Fruit fly (Drosophila melanogaster) whole organism, embryonic: Measurements from ENCODE around the gene CG12560.

Source experiments
- Atf6 ChIP-seq: fragments of 200-800 bp; sonication (Bioruptor generic); IDR thresholded peaks from 2 replicates; pipeline ENCODE4 v1.3.6; 2022; ENCODE audit warnings: missing biosample characterization, missing genetic modification characterization
- Bgb ChIP-seq: fragments of 200-800 bp; sonication (Bioruptor generic); IDR thresholded peaks from 2 replicates; pipeline ENCODE4 v1.3.6; 2022; ENCODE audit warnings: missing biosample characterization, missing genetic modification characterization; ENCODE audit not compliant: partially characterized antibody
- CG11695 ChIP-seq: fragments of 200-800 bp; sonication (Bioruptor generic); IDR thresholded peaks from 3 replicates; pipeline ENCODE4 v1.3.6; 2022; ENCODE audit warnings: missing biosample characterization, missing genetic modification characterization
- CG13287 ChIP-seq: fragments of 200-800 bp; sonication (Bioruptor generic); IDR thresholded peaks from 2 replicates; pipeline ENCODE4 v1.3.6; 2022; ENCODE audit warnings: missing biosample characterization, missing genetic modification characterization; ENCODE audit not compliant: partially characterized antibody
- CG14710 ChIP-seq: fragments of 200-800 bp; sonication (Bioruptor generic); optimal IDR thresholded peaks from 3 replicates; lab custom pipeline; 2019; ENCODE audit warnings: missing biosample characterization, mild to moderate bottlenecking, missing genetic modification characterization, moderate library complexity
- CG15269 ChIP-seq: fragments of 200-800 bp; sonication (Bioruptor generic); optimal IDR thresholded peaks from 2 replicates; lab custom pipeline; 2018; ENCODE audit warnings: missing biosample characterization, mild to moderate bottlenecking, missing genetic modification characterization, moderate library complexity
- CG1529 ChIP-seq: fragments of 200-800 bp; sonication (Bioruptor generic); optimal IDR thresholded peaks from 3 replicates; lab custom pipeline; 2018; ENCODE audit warnings: missing biosample characterization, missing genetic modification characterization
- CG15479 ChIP-seq: fragments of 200-800 bp; sonication (Bioruptor generic); optimal IDR thresholded peaks from 3 replicates; lab custom pipeline; 2019; ENCODE audit warnings: missing biosample characterization, mild to moderate bottlenecking, missing genetic modification characterization, moderate library complexity
- CG17186 ChIP-seq: fragments of 200-800 bp; sonication (Bioruptor generic); optimal IDR thresholded peaks from 3 replicates; lab custom pipeline; 2017; ENCODE audit warnings: missing biosample characterization, missing genetic modification reagents, missing genetic modification characterization
- CG2875 ChIP-seq: fragments of 200-800 bp; sonication (Bioruptor generic); optimal IDR thresholded peaks from 2 replicates; lab custom pipeline; 2017; ENCODE audit warnings: missing biosample characterization, mild to moderate bottlenecking, missing genetic modification characterization, missing genetic modification reagents
- CG32532 ChIP-seq: fragments of 200-800 bp; sonication (Bioruptor generic); IDR thresholded peaks from 2 replicates; pipeline ENCODE4 v1.3.6; 2022; ENCODE audit warnings: missing biosample characterization, missing genetic modification characterization
- CG33557 ChIP-seq: fragments of 200-800 bp; sonication (Bioruptor generic); optimal IDR thresholded peaks from 2 replicates; lab custom pipeline; 2019; ENCODE audit warnings: missing biosample characterization, mild to moderate bottlenecking, missing genetic modification characterization, moderate library complexity
- CG34376 ChIP-seq: fragments of 200-800 bp; sonication (Bioruptor generic); optimal IDR thresholded peaks from 2 replicates; lab custom pipeline; 2018; ENCODE audit warnings: missing biosample characterization, mild to moderate bottlenecking, missing genetic modification characterization
- CG34422 ChIP-seq: fragments of 200-800 bp; sonication (Bioruptor generic); IDR thresholded peaks from 3 replicates; pipeline ENCODE4 v1.3.6; 2022; ENCODE audit warnings: missing biosample characterization, missing genetic modification characterization
- CG43689 ChIP-seq: fragments of 200-800 bp; sonication (Bioruptor generic); IDR thresholded peaks from 2 replicates; pipeline ENCODE4 v1.3.6; 2022; ENCODE audit warnings: missing biosample characterization, missing genetic modification characterization
- CG5180 ChIP-seq: fragments of 200-800 bp; sonication (Bioruptor generic); optimal IDR thresholded peaks from 3 replicates; lab custom pipeline; 2017; ENCODE audit warnings: missing biosample characterization, missing genetic modification characterization, mild to moderate bottlenecking, moderate library complexity, missing genetic modification reagents
- CG6254 ChIP-seq: fragments of 200-800 bp; sonication (Bioruptor generic); optimal IDR thresholded peaks from 3 replicates; lab custom pipeline; 2017; ENCODE audit warnings: mild to moderate bottlenecking, missing biosample characterization, missing genetic modification reagents, missing genetic modification characterization
- CG7357 ChIP-seq: fragments of 200-800 bp; sonication (Bioruptor generic); IDR thresholded peaks from 3 replicates; pipeline ENCODE4 v1.3.6; 2022; ENCODE audit warnings: missing biosample characterization, missing genetic modification characterization
- CG7786 ChIP-seq: fragments of 200-800 bp; sonication (Bioruptor generic); optimal IDR thresholded peaks from 2 replicates; lab custom pipeline; 2016; ENCODE audit warnings: missing biosample characterization, missing genetic modification characterization
- CG8089 ChIP-seq: fragments of 200-800 bp; sonication (Bioruptor generic); optimal IDR thresholded peaks from 3 replicates; lab custom pipeline; 2016; ENCODE audit warnings: missing biosample characterization, missing genetic modification characterization
- CG8924 ChIP-seq: fragments of 200-800 bp; optimal IDR thresholded peaks from 3 replicates; lab custom pipeline; 2019; ENCODE audit warnings: missing biosample characterization, mild to moderate bottlenecking, missing genetic modification characterization, moderate library complexity
- CG9215 ChIP-seq: fragments of 200-800 bp; sonication (Bioruptor generic); IDR thresholded peaks from 2 replicates; pipeline ENCODE4 v1.3.6; 2022; ENCODE audit warnings: missing biosample characterization, missing genetic modification characterization
- Doc2 ChIP-seq: fragments of 200-800 bp; sonication (Bioruptor generic); IDR thresholded peaks from 2 replicates; pipeline ENCODE4 v1.3.6; 2022; ENCODE audit warnings: missing biosample characterization, missing genetic modification characterization
- Dref ChIP-seq: fragments of 200-800 bp; sonication (Bioruptor generic); IDR thresholded peaks from 2 replicates; pipeline ENCODE4 v1.3.6; 2022; ENCODE audit warnings: missing biosample characterization, missing genetic modification characterization
- HHEX ChIP-seq: fragments of 200-800 bp; sonication (Bioruptor generic); optimal IDR thresholded peaks from 3 replicates; lab custom pipeline; 2017; ENCODE audit warnings: missing biosample characterization, mild to moderate bottlenecking, missing genetic modification characterization, missing genetic modification reagents
- HLH3B ChIP-seq: fragments of 200-800 bp; sonication (Bioruptor generic); IDR thresholded peaks from 2 replicates; pipeline ENCODE4 v1.3.6; 2022; ENCODE audit warnings: missing biosample characterization, missing genetic modification characterization
- NC2α ChIP-seq: fragments of 200-800 bp; sonication (Bioruptor generic); optimal IDR thresholded peaks from 2 replicates; lab custom pipeline; 2016; ENCODE audit warnings: missing biosample characterization, missing genetic modification characterization
- Nf-YC ChIP-seq: fragments of 200-800 bp; optimal IDR thresholded peaks from 3 replicates; lab custom pipeline; 2019; ENCODE audit warnings: missing biosample characterization, mild to moderate bottlenecking, missing genetic modification characterization, moderate library complexity
- PHDP ChIP-seq: fragments of 200-800 bp; sonication (Bioruptor generic); optimal IDR thresholded peaks from 3 replicates; lab custom pipeline; 2018; ENCODE audit warnings: missing biosample characterization, mild to moderate bottlenecking, missing genetic modification characterization, moderate library complexity
- Ravus ChIP-seq: fragments of 200-800 bp; sonication (Bioruptor generic); IDR thresholded peaks from 2 replicates; pipeline ENCODE4 v1.3.6; 2022; ENCODE audit warnings: missing biosample characterization, missing genetic modification characterization
- Scr ChIP-seq: fragments of 200-800 bp; sonication (Bioruptor generic); IDR thresholded peaks from 2 replicates; pipeline ENCODE4 v1.3.6; 2022; ENCODE audit warnings: missing biosample characterization, missing genetic modification characterization; ENCODE audit not compliant: partially characterized antibody
- chinmo ChIP-seq: fragments of 200-800 bp; sonication (Bioruptor generic); IDR thresholded peaks from 4 replicates; pipeline ENCODE4 v1.3.6; 2022; ENCODE audit warnings: missing biosample characterization, missing genetic modification characterization; ENCODE audit not compliant: partially characterized antibody
- dm ChIP-seq: fragments of 200-800 bp; sonication (Bioruptor generic); optimal IDR thresholded peaks from 3 replicates; lab custom pipeline; 2016; ENCODE audit warnings: missing biosample characterization, missing genetic modification characterization
- eve ChIP-seq, 2 experiments: fragments of >200 bp; optimal IDR thresholded peaks; 2 replicates each; lab custom pipeline; 2017; ENCODE audit warnings: missing biosample characterization in 2 of 2, missing genetic modification characterization in 2 of 2
- exex ChIP-seq: fragments of 200-800 bp; sonication (Bioruptor generic); optimal IDR thresholded peaks from 4 replicates; lab custom pipeline; 2018; ENCODE audit warnings: missing biosample characterization, mild to moderate bottlenecking, missing genetic modification characterization, moderate library complexity
- fd102C ChIP-seq: fragments of 200-800 bp; sonication (Bioruptor generic); optimal IDR thresholded peaks from 2 replicates; lab custom pipeline; 2018; ENCODE audit warnings: missing biosample characterization, mild to moderate bottlenecking, missing genetic modification characterization, moderate library complexity
- fd64A ChIP-seq: fragments of 200-800 bp; sonication (Bioruptor generic); optimal IDR thresholded peaks from 3 replicates; lab custom pipeline; 2018; ENCODE audit warnings: missing biosample characterization, mild to moderate bottlenecking, missing genetic modification characterization
- jigr1 ChIP-seq: fragments of 200-800 bp; sonication (Bioruptor generic); IDR thresholded peaks from 3 replicates; pipeline ENCODE4 v1.3.6; 2022; ENCODE audit warnings: missing biosample characterization, missing genetic modification characterization
- mirr ChIP-seq: fragments of 200-800 bp; sonication (Bioruptor generic); optimal IDR thresholded peaks from 3 replicates; lab custom pipeline; 2018; ENCODE audit warnings: missing biosample characterization, mild to moderate bottlenecking, missing genetic modification characterization
- oc ChIP-seq: fragments of 200-800 bp; sonication (Bioruptor generic); optimal IDR thresholded peaks from 2 replicates; lab custom pipeline; 2018; ENCODE audit warnings: missing biosample characterization, mild to moderate bottlenecking, missing genetic modification characterization, moderate library complexity
- otp ChIP-seq: fragments of 200-800 bp; sonication (Bioruptor generic); IDR thresholded peaks from 3 replicates; pipeline ENCODE4, ENCODE4 v1.3.6; 2022; ENCODE audit warnings: missing biosample characterization, missing genetic modification characterization
- ranshi ChIP-seq: fragments of 200-800 bp; sonication (Bioruptor generic); IDR thresholded peaks from 2 replicates; pipeline ENCODE4 v1.3.6; 2022; ENCODE audit warnings: missing biosample characterization, missing genetic modification characterization
- sens ChIP-seq: fragments of 200-800 bp; sonication (Bioruptor generic); peaks from one replicate; lab custom pipeline; 2016; ENCODE audit warnings: missing biosample characterization, missing genetic modification characterization
- stwl ChIP-seq: fragments of 200-800 bp; sonication (Bioruptor generic); optimal IDR thresholded peaks from 3 replicates; lab custom pipeline; 2018; ENCODE audit warnings: missing biosample characterization, mild to moderate bottlenecking, missing genetic modification characterization, moderate library complexity
- sug ChIP-seq: fragments of 200-800 bp; optimal IDR thresholded peaks from 2 replicates; lab custom pipeline; 2019; ENCODE audit warnings: missing biosample characterization, mild to moderate bottlenecking, missing genetic modification characterization, moderate library complexity
- tll ChIP-seq, 2 experiments: fragments of 200-800 bp in 1 of 2; fragments of >200 bp in 1 of 2; sonication (Bioruptor generic) in 1 of 2; optimal IDR thresholded peaks; 2 replicates each; lab custom pipeline; 2017 to 2019; ENCODE audit warnings: missing biosample characterization in 2 of 2, missing genetic modification characterization in 2 of 2, mild to moderate bottlenecking in 1 of 2, moderate library complexity in 1 of 2
- tna ChIP-seq: fragments of 200-800 bp; sonication (Bioruptor generic); IDR thresholded peaks from 2 replicates; pipeline ENCODE4 v1.3.6; 2022; ENCODE audit warnings: missing biosample characterization, missing genetic modification characterization; ENCODE audit not compliant: partially characterized antibody
- tup ChIP-seq: fragments of 200-800 bp; sonication (Bioruptor generic); optimal IDR thresholded peaks from 2 replicates; lab custom pipeline; 2016; ENCODE audit warnings: missing biosample characterization, mild to moderate bottlenecking, missing genetic modification characterization, moderate library complexity
- usp ChIP-seq: fragments of >200 bp; optimal IDR thresholded peaks from 2 replicates; lab custom pipeline; 2017; ENCODE audit warnings: missing biosample characterization, missing genetic modification characterization
- zfh2 ChIP-seq: fragments of 200-800 bp; sonication (Bioruptor generic); optimal IDR thresholded peaks from 2 replicates; lab custom pipeline; 2016; ENCODE audit warnings: missing biosample characterization, missing genetic modification characterization

The CG12560 gene

dm6 chr2L:7998655-7999054 lies 10.6 kb downstream of the CG12560 start, which contains the start of gene Sirup (continued):
- TF ChIP-seq tna (GFP tag; lab: Robert Waterston, UW) (peak; percentile 54; the same call in 1 of the 2 replicates), dm (GFP tag; lab: Kevin White, UChicago) (peak; percentile 18), CG2875 (no peak), zfh2 (GFP tag; lab: Kevin White, UChicago) (no peak), CG14710 (peak; percentile 89), CG43689 (no peak), HHEX (GFP tag; lab: Kevin White, UChicago) (no peak), Ravus (no peak), eve (GFP tag; optimal IDR thresholded peaks at IDR 0.05; lab: Kevin White, UChicago) (no peak), HLH3B (GFP tag; lab: Robert Waterston, UW) (no peak), stwl (tag; lab: Kevin White, UChicago) (peak; percentile 63), CG6254 (GFP tag; lab: Kevin White, UChicago) (no peak), Bgb (GFP tag; lab: Robert Waterston, UW) (peak; percentile 55; the same call in 1 of the 2 replicates), CG8089 (no peak), NC2α (GFP tag; lab: Kevin White, UChicago) (peak; percentile 15)
- TF ChIP-seq, all 482 proteins: peak for 105

dm6 chr2L:7998080-7998457 lies 11.2 kb downstream of the CG12560 start, which contains the start of gene CG7227:
Gene CG7227 (minus strand): TSS chr2L:7998151.
- 0 out of 2 replicates have a peak, but pooled peaks have one; percentile 16 for TF ChIP-seq Atf6
- TF ChIP-seq ranshi (GFP tag; lab: Robert Waterston, UW), result no peak
- no peak for TF ChIP-seq tll (GFP tag; optimal IDR thresholded peaks at IDR 0.05; lab: Kevin White, UChicago)
- peak; percentile 71 for TF ChIP-seq CG34376 (GFP tag; lab: Kevin White, UChicago)
- no peak for TF ChIP-seq CG15479
- no peak for TF ChIP-seq CG33557 (GFP tag; lab: Kevin White, UChicago)
- TF ChIP-seq CG1529 (GFP tag; lab: Kevin White, UChicago), result no peak
- TF ChIP-seq PHDP (tag; lab: Kevin White, UChicago), result no peak
- TF ChIP-seq sens (GFP tag; lab: Kevin White, UChicago), result peak; percentile 55
- peak; percentile 59; the same call in 1 of the 4 replicates for TF ChIP-seq chinmo (GFP tag; lab: Robert Waterston, UW)
- TF ChIP-seq CG32532 (GFP tag; lab: Robert Waterston, UW), result no peak
- no peak for TF ChIP-seq Doc2 (GFP tag; lab: Robert Waterston, UW)
- peak; percentile 10 for TF ChIP-seq CG5180 (GFP tag; lab: Kevin White, UChicago)
- TF ChIP-seq CG34422 (GFP tag; lab: Robert Waterston, UW), result no peak
- TF ChIP-seq Nf-YC (tag; lab: Kevin White, UChicago), result no peak
- peak; percentile 97 for TF ChIP-seq exex (tag; lab: Kevin White, UChicago)
- TF ChIP-seq otp (GFP tag; lab: Robert Waterston, UW), result no peak
- no peak for TF ChIP-seq CG7357 (GFP tag; lab: Robert Waterston, UW)
- no peak for TF ChIP-seq jigr1 (GFP tag; lab: Robert Waterston, UW)
- TF ChIP-seq fd102C (GFP tag; lab: Kevin White, UChicago), result no peak
- TF ChIP-seq CG15269 (tag; lab: Kevin White, UChicago), result no peak
- no peak for TF ChIP-seq CG17186 (GFP tag; lab: Kevin White, UChicago)
- no peak for TF ChIP-seq Dref (GFP tag; lab: Robert Waterston, UW)
- peak; percentile 37 for TF ChIP-seq sug (tag; lab: Kevin White, UChicago)
- TF ChIP-seq fd64A (GFP tag; lab: Kevin White, UChicago), result peak; percentile 31
- no peak for TF ChIP-seq CG13287 (GFP tag; lab: Robert Waterston, UW)
- TF ChIP-seq CG11695 (GFP tag; lab: Robert Waterston, UW), result no peak
- TF ChIP-seq stwl (tag; lab: Kevin White, UChicago), result no peak
- no peak for TF ChIP-seq Scr (GFP tag; lab: Robert Waterston, UW)
- TF ChIP-seq tup (GFP tag; lab: Kevin White, UChicago), result no peak
- no peak for TF ChIP-seq CG7786 (GFP tag; lab: Kevin White, UChicago)
- peak; percentile 75 for TF ChIP-seq mirr
- no peak for TF ChIP-seq CG9215 (GFP tag; lab: Robert Waterston, UW)
- no peak for TF ChIP-seq oc (tag; lab: Kevin White, UChicago)
- no peak for TF ChIP-seq CG8924 (tag; lab: Kevin White, UChicago)
- no peak for TF ChIP-seq usp (GFP tag; lab: Kevin White, UChicago)
